Worm (Caenorhabditis elegans) whole organism, late embryonic: Measurements from ENCODE around the gene zag-1.

Source experiments
- K02D7.2 ChIP-seq: sonication (generic microtip); optimal IDR thresholded peaks from 2 replicates; lab custom pipeline; 2017; ENCODE audit warnings: mild to moderate bottlenecking, missing genetic modification characterization, missing compliant biosample characterization
- ahr-1 ChIP-seq: sonication (generic microtip); optimal IDR thresholded peaks from 2 replicates; lab custom pipeline; 2016; ENCODE audit warnings: missing genetic modification characterization, missing compliant biosample characterization
- ceh-14 ChIP-seq: sonication (generic microtip); optimal IDR thresholded peaks from 2 replicates; lab custom pipeline; 2016; ENCODE audit warnings: missing genotype, missing genetic modification characterization, missing compliant biosample characterization
- ceh-18 ChIP-seq: sonication (generic microtip); optimal IDR thresholded peaks from 2 replicates; lab custom pipeline; 2016; ENCODE audit warnings: missing genetic modification characterization, missing compliant biosample characterization
- ceh-30 ChIP-seq: fragments of 150-350 bp; optimal IDR thresholded peaks from 2 replicates; lab custom pipeline; 2014; ENCODE audit warnings: missing biosample characterization, missing genetic modification characterization
- ceh-31 ChIP-seq: sonication (generic microtip); optimal IDR thresholded peaks from 2 replicates; lab custom pipeline; 2016; ENCODE audit warnings: missing genetic modification characterization, missing compliant biosample characterization
- ceh-9 ChIP-seq: sonication (generic microtip); optimal IDR thresholded peaks from 2 replicates; lab custom pipeline; 2016; ENCODE audit warnings: mild to moderate bottlenecking, missing genetic modification characterization, inconsistent platforms, missing compliant biosample characterization
- che-1 ChIP-seq: sonication (generic microtip); optimal IDR thresholded peaks from 2 replicates; lab custom pipeline; 2016; ENCODE audit warnings: mild to moderate bottlenecking, missing genetic modification characterization, missing compliant biosample characterization
- dmd-4 ChIP-seq: sonication (generic microtip); optimal IDR thresholded peaks from 2 replicates; lab custom pipeline; 2016; ENCODE audit warnings: borderline replicate concordance, missing genetic modification characterization, missing compliant biosample characterization
- elt-2 ChIP-seq: sonication (generic microtip); optimal IDR thresholded peaks from 2 replicates; lab custom pipeline; 2016; ENCODE audit warnings: missing genetic modification reagents, missing genetic modification characterization, missing compliant biosample characterization
- elt-4 ChIP-seq: sonication (generic microtip); optimal IDR thresholded peaks from 2 replicates; lab custom pipeline; 2016; ENCODE audit warnings: missing genetic modification characterization, missing compliant biosample characterization
- eyg-1 ChIP-seq: sonication (generic microtip); optimal IDR thresholded peaks from 2 replicates; lab custom pipeline; 2016; ENCODE audit warnings: missing genotype, missing genetic modification characterization, missing compliant biosample characterization
- fax-1 ChIP-seq: sonication (generic microtip); optimal IDR thresholded peaks from 2 replicates; lab custom pipeline; 2016; ENCODE audit warnings: missing genotype, missing genetic modification characterization, missing compliant biosample characterization
- gmeb-2 ChIP-seq: sonication (generic microtip); optimal IDR thresholded peaks from 2 replicates; lab custom pipeline; 2016; ENCODE audit warnings: missing genetic modification characterization, inconsistent platforms, missing compliant biosample characterization
- hlh-13 ChIP-seq: fragments of 200-800 bp; sonication (Bioruptor generic); optimal IDR thresholded peaks from 2 replicates; lab custom pipeline; 2018; ENCODE audit warnings: mild to moderate bottlenecking, missing genetic modification characterization, missing compliant biosample characterization
- hlh-15 ChIP-seq: sonication (generic microtip); optimal IDR thresholded peaks from 2 replicates; lab custom pipeline; 2016; ENCODE audit warnings: missing genetic modification characterization, missing compliant biosample characterization
- hlh-30 ChIP-seq: sonication (generic microtip); optimal IDR thresholded peaks from 2 replicates; lab custom pipeline; 2017; ENCODE audit warnings: antibody characterized with exemption, missing genetic modification characterization, missing compliant biosample characterization; ENCODE audit not compliant: insufficient read depth
- hlh-6 ChIP-seq: sonication (generic microtip); optimal IDR thresholded peaks from 2 replicates; lab custom pipeline; 2016; ENCODE audit warnings: missing genotype, missing genetic modification characterization, missing compliant biosample characterization
- madf-2 ChIP-seq: sonication (generic microtip); optimal IDR thresholded peaks from 2 replicates; lab custom pipeline; 2017; ENCODE audit warnings: missing genetic modification characterization, missing compliant biosample characterization
- nhr-232 ChIP-seq: sonication (generic microtip); optimal IDR thresholded peaks from 2 replicates; lab custom pipeline; 2016; ENCODE audit warnings: missing genetic modification characterization, missing compliant biosample characterization
- pat-9 ChIP-seq: fragments of 200-800 bp; sonication (Bioruptor generic); optimal IDR thresholded peaks from 2 replicates; lab custom pipeline; 2018; ENCODE audit warnings: mild to moderate bottlenecking, missing genetic modification characterization, moderate library complexity, missing compliant biosample characterization
- pax-1 ChIP-seq: fragments of 150-350 bp; optimal IDR thresholded peaks from 2 replicates; lab custom pipeline; 2014; ENCODE audit warnings: missing biosample characterization, missing genetic modification characterization
- pha-2 ChIP-seq: sonication (generic microtip); optimal IDR thresholded peaks from 2 replicates; lab custom pipeline; 2017; ENCODE audit warnings: mild to moderate bottlenecking, missing genetic modification characterization, missing compliant biosample characterization
- sox-4 ChIP-seq: sonication (generic microtip); optimal IDR thresholded peaks from 2 replicates; lab custom pipeline; 2017; ENCODE audit warnings: mild to moderate bottlenecking, missing genetic modification characterization, inconsistent platforms, missing compliant biosample characterization
- tbx-2 ChIP-seq: sonication (generic microtip); optimal IDR thresholded peaks from 2 replicates; lab custom pipeline; 2016; ENCODE audit warnings: missing genetic modification characterization, missing compliant biosample characterization
- ttx-3 ChIP-seq: sonication (generic microtip); optimal IDR thresholded peaks from 2 replicates; lab custom pipeline; 2016; ENCODE audit warnings: missing genetic modification reagents, missing genetic modification characterization, missing compliant biosample characterization
- unc-3 ChIP-seq, 2 experiments: fragments of 200-800 bp in 1 of 2; sonication (Bioruptor generic) in 1 of 2; sonication (generic microtip) in 1 of 2; conservative IDR thresholded peaks in 1 of 2; optimal IDR thresholded peaks in 1 of 2; 2 replicates each; pipeline versions ENCODE4 v1.3.6 to Lab custom; 2016 to 2022; ENCODE audit warnings: missing compliant biosample characterization in 2 of 2, missing genetic modification characterization in 2 of 2, missing genetic modification reagents in 1 of 2
- unc-42 ChIP-seq: sonication (generic microtip); optimal IDR thresholded peaks from 2 replicates; lab custom pipeline; 2016; ENCODE audit warnings: missing genotype, missing genetic modification characterization, missing compliant biosample characterization
- unc-55 ChIP-seq: sonication (generic microtip); optimal IDR thresholded peaks from 2 replicates; lab custom pipeline; 2017; ENCODE audit warnings: missing biosample characterization, missing genetic modification reagents, missing genetic modification characterization
- zip-5 ChIP-seq: sonication (generic microtip); optimal IDR thresholded peaks from 2 replicates; lab custom pipeline; 2016; ENCODE audit warnings: missing genetic modification characterization, missing compliant biosample characterization

The zag-1 gene

DNA sequence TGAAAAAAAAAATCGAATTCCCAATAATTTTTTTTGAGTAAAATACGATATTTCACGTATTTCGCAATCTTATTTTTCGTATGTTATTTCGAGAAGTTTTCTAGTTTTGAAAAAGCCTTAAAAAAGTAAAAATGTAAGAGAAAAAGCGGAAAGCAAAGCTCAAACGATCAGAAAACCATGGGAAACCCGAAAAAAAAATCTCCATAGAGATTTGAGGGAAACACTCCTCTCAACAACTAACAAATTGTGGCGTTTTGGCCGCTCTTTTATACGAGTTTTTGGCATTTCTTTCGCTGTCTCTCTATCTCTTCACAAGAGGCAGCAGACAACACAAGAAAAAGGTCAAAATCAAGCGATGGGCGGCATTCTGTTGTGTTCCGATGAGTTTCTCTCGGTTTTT, 18.8 kb downstream of the zag-1 start:
- TF ChIP-seq sox-4 (tag; lab: Kevin White, UChicago) (no peak), ceh-30 (tag; lab: Kevin White, UChicago) (no peak), gmeb-2 (tag; lab: Kevin White, UChicago) (peak; percentile 5)

- TF ChIP-seq ceh-18: no peak
These were observed 19.6 kb downstream of the zag-1 start for ce11 chrIV:3875260-3875659.

DNA sequence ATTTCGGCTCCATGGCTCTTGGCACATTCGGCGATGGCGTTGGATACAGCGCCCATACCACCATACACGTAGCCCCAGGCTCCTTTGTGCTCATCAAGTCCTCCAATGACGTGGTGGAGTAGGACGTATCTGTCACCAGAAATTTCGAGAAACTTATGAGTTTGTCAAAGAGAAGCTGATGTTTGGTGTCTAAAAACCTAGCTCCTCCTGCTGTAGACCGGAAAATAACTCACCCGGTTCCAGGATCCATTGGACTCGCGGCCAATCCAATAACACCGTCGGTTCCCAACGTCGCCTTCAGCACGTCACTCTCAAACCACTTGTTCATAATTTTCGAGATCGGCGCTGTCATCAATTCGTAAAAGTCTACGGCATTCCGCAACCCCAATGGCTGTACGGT, 21.3 kb downstream of the zag-1 start:
- TF ChIP-seq nhr-232 (tag; lab: Kevin White, UChicago): no peak
- no peak for TF ChIP-seq tbx-2 (tag; lab: Kevin White, UChicago)
- TF ChIP-seq K02D7.2: no peak
- no peak for TF ChIP-seq eyg-1 (tag; lab: Kevin White, UChicago)
- TF ChIP-seq hlh-30 (tag; lab: Kevin White, UChicago): no peak
- no peak for TF ChIP-seq pha-2 (tag; lab: Kevin White, UChicago)
- TF ChIP-seq dmd-4 (tag; lab: Kevin White, UChicago): no peak
- no peak for TF ChIP-seq hlh-6

DNA sequence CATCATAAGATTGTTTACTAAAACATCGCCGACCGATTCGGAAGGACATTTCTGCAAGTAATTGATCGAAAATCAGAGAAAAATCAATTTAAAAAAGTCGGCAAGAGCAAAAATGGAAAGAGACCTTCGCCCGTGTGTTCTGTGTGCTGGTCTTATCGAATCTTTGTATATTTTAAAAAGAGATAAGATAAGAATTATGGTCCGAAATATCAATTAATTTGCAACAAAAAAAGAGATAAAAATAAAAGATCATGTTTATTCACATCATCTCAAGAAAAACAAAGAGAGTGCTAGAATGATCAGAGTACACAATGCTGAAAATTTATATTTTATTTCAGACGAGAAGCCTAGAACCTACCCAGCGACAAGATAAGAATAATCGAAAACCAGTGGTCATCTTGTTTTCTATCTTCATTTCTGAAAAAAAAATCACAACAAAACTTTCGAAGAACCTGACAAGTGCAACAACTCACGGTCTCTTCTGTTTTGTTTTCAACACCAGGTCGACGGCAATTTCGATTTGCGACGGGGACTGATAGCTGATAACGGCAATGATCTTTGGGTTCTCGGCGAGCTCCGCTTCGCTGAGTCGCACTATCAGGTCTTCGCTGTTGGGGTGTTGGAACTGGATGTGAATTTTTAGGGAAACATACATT, 22.8 kb downstream of the zag-1 start, which contains the start of gene F37C4.6:
TSS of gene F37C4.6 (minus strand) at position 51 of the 656 bp plus-strand sequence.
- TF ChIP-seq unc-3 (GFP tag; conservative IDR thresholded peaks at IDR 0.05; lab: Robert Waterston, UW) (no peak), unc-3 (tag; optimal IDR thresholded peaks at IDR 0.05; lab: Kevin White, UChicago) (no peak), elt-2 (tag; lab: Kevin White, UChicago) (peak; percentile 71)

- TF ChIP-seq ceh-31 (no peak), ahr-1 (tag; lab: Kevin White, UChicago) (no peak), che-1 (tag; lab: Kevin White, UChicago) (no peak), ceh-9 (tag; lab: Kevin White, UChicago) (no peak), fax-1 (tag; lab: Kevin White, UChicago) (no peak), nhr-232 (tag; lab: Kevin White, UChicago) (no peak), madf-2 (no peak), pat-9 (tag; lab: Kevin White, UChicago) (no peak), hlh-13 (GFP tag; lab: Kevin White, UChicago) (no peak)
These were observed 25.5 kb downstream of the zag-1 start, which contains the start of the genes F37C4.8 and oac-23 for ce11 chrIV:3881119-3881518. F37C4.8 (minus strand) TSS chrIV:3881219. oac-23 (plus strand) TSS chrIV:3881441.

DNA sequence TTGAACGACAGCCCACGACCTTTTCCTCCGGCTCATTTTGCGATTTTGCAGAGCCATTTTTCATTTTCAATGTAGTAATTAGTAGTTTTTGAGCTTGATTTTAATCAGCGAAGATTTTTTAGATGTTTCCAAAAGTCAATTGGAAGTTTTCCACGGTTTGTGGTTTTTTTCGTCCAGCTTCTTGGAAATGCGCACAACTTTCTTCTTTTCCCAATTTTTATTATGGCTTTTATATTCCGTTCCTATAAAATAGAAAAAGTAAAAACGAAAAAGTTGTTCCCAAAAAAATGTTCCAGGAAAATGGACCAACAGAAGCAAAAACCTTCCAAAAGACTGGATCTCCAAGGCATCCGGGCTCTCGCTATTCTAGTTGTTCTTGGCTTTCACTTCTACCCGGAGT, 29.7 kb downstream of the zag-1 start, which contains the start of gene oac-22:
TSS of gene oac-22 (plus strand) at position 301 of the 400 bp plus-strand sequence.
- TF ChIP-seq pat-9 (tag; lab: Kevin White, UChicago) (no peak), elt-4 (tag; lab: Kevin White, UChicago) (no peak), ceh-14 (tag; lab: Kevin White, UChicago) (no peak), pax-1 (no peak), ttx-3 (tag; lab: Kevin White, UChicago) (no peak)

- no peak for TF ChIP-seq hlh-15 (tag; lab: Kevin White, UChicago)
- TF ChIP-seq unc-55 (GFP tag; lab: Kevin White, UChicago): no peak
- TF ChIP-seq zip-5: no peak
- no peak for TF ChIP-seq unc-42 (tag; lab: Kevin White, UChicago)
These were observed 33.3 kb downstream of the zag-1 start, which contains the start of gene oac-21 for ce11 chrIV:3888963-3889362. oac-21 (plus strand) TSS chrIV:3889263.
